Fruit fly (Drosophila melanogaster): ENCODE data around the gene Ca-alpha1T.

DNA sequence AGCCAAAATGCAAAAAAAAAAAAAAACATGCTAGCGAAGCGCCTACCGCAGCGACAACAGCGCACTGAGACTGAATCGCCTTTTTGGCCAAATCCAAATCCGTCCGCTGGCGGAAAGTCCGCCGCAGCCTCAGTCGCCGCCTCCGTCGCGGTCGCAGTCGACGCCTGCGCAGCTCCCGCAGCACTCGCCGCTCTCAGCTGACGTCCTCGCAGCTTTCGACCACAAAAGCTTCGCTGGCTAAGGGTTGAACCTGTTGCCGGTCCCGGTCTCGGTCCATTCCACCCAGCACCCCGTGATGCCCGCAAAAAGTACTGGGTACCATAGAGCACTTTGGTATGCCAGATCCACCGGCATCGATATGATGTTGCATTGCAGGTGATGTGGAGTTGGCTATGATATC, 111.0 kb downstream of the Ca-alpha1T start, which contains the start of gene CG4660:
- no peak for TF ChIP-seq CG4854 (GFP tag; optimal IDR thresholded peaks at IDR 0.05)
- TF ChIP-seq YL-1 (GFP tag; optimal IDR thresholded peaks at IDR 0.05): no peak
- TF ChIP-seq CG17568 (GFP tag; optimal IDR thresholded peaks at IDR 0.05): no peak

Data from whole organism, embryonic.